Worm (Caenorhabditis elegans): Measurements from ENCODE around the gene coa-1.

coa-1 gene

ce11 chrIV:210591-210990 is 5.5 kb downstream of the coa-1 start:
- TF ChIP-seq fkh-10 (GFP tag; optimal IDR thresholded peaks at IDR 0.05) (no peak), syd-9 (tag; optimal IDR thresholded peaks at IDR 0.05) (peak; percentile 3), pros-1 (tag; optimal IDR thresholded peaks at IDR 0.05) (no peak), nfya-1 (tag; optimal IDR thresholded peaks at IDR 0.05) (peak; percentile 46), elt-2 (tag; optimal IDR thresholded peaks at IDR 0.05) (peak; percentile 67), unc-42 (tag; optimal IDR thresholded peaks at IDR 0.05) (peak; percentile 44), ceh-31 (tag; optimal IDR thresholded peaks at IDR 0.05) (peak; percentile 33), tbx-2 (tag; optimal IDR thresholded peaks at IDR 0.05) (peak; percentile 62), unc-55 (GFP tag; optimal IDR thresholded peaks at IDR 0.05) (peak; percentile 66)

DNA sequence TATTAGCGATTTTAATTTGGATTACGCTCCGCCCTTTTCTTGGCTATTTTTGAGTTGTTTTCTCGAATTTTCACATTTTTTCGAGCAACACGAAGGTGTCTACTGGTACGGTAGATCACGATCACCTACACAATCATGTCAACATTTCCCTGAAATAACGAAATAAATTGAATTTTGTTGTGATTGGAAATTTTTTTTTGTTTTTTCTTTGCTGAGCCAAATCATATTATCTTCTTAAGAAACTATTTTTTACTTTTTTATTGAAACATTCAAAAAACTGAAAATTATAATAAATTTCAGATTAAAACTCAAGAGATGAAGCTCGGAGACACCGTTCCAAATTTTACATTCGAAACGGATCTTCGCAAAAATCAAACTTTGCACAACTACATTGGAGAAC is 13.2 kb downstream of the coa-1 start, which contains the start of gene prdx-6:
Gene prdx-6 (plus strand): TSS at position 301 of the 400 bp plus-strand sequence.
- no peak for TF ChIP-seq tbx-2 (tag; optimal IDR thresholded peaks at IDR 0.05)
- no peak for TF ChIP-seq hlh-6 (tag; optimal IDR thresholded peaks at IDR 0.05)
- no peak for TF ChIP-seq C08G9.2 (tag; optimal IDR thresholded peaks at IDR 0.05)
- no peak for TF ChIP-seq dve-1 (tag; optimal IDR thresholded peaks at IDR 0.05)
- TF ChIP-seq pha-2 (tag; optimal IDR thresholded peaks at IDR 0.05) = no peak
- no peak for TF ChIP-seq odd-2 (tag; optimal IDR thresholded peaks at IDR 0.05)
- TF ChIP-seq pha-4 (tag; optimal IDR thresholded peaks at IDR 0.05) = no peak
- TF ChIP-seq tbx-7 (tag; optimal IDR thresholded peaks at IDR 0.05) = no peak
- TF ChIP-seq ceh-2 (tag; optimal IDR thresholded peaks at IDR 0.05) = no peak
- no peak for TF ChIP-seq ceh-19 (GFP tag; optimal IDR thresholded peaks at IDR 0.05)

ce11 chrIV:231673-232072 is 26.6 kb downstream of the coa-1 start, which contains the start of gene gtf-2H1:
TSS of gene gtf-2H1 (minus strand) at chrIV:231773.
- TF ChIP-seq ceh-18 (tag; optimal IDR thresholded peaks at IDR 0.05) (no peak), sox-4 (tag; optimal IDR thresholded peaks at IDR 0.05) (no peak), madf-2 (tag; optimal IDR thresholded peaks at IDR 0.05) (no peak)

ce11 chrIV:236138-236537 is 31.0 kb downstream of the coa-1 start:
- TF ChIP-seq lin-11 (tag; optimal IDR thresholded peaks at IDR 0.05) = no peak
- TF ChIP-seq ceh-14 (tag; optimal IDR thresholded peaks at IDR 0.05) = no peak

DNA sequence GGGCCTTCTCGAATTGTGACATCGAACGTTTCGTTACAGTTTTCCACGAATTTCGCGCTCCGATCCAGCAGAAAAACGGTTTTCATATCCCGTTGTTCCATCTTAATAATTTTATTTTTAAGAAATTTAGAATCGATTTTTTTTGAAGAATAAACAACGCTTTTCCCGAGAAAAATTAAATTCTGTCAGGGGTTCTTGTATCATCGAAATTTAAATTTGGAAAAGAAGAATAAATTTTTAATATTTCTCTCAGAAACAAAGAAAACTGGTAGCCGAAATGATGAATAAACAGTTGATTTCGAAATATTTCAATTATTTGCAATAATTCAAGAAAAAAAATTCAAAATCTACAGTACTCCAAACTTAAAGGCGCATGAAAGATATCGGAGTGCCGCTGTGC is 32.3 kb downstream of the coa-1 start, which contains the start of gene ints-13:
Gene ints-13 (minus strand): TSS at position 101 of the 400 bp plus-strand sequence.
- TF ChIP-seq ceh-48 (tag; optimal IDR thresholded peaks at IDR 0.05) = no peak
- no peak for TF ChIP-seq dmd-4 (tag; optimal IDR thresholded peaks at IDR 0.05; ENCODE audit: borderline replicate concordance)
- TF ChIP-seq che-1 (tag; optimal IDR thresholded peaks at IDR 0.05) = no peak
- TF ChIP-seq sox-2 (GFP tag; IDR thresholded peaks at IDR 0.05) = no peak
- no peak for TF ChIP-seq nhr-232 (tag; optimal IDR thresholded peaks at IDR 0.05)
- TF ChIP-seq ceh-30 (tag; optimal IDR thresholded peaks at IDR 0.05) = no peak
- no peak for TF ChIP-seq hlh-13 (GFP tag; optimal IDR thresholded peaks at IDR 0.05)
- TF ChIP-seq ceh-34 (tag; optimal IDR thresholded peaks at IDR 0.05) = no peak
- TF ChIP-seq Y22D7AL.16 (tag; optimal IDR thresholded peaks at IDR 0.05) = no peak
- no peak for TF ChIP-seq F13H6.1 (tag; optimal IDR thresholded peaks at IDR 0.05)
- TF ChIP-seq K02D7.2 (tag; optimal IDR thresholded peaks at IDR 0.05) = no peak
- TF ChIP-seq ceh-2 (tag; optimal IDR thresholded peaks at IDR 0.05) = no peak
- TF ChIP-seq sox-4 (tag; optimal IDR thresholded peaks at IDR 0.05) = no peak
- TF ChIP-seq ceh-6 (GFP tag; optimal IDR thresholded peaks at IDR 0.05) = no peak
- no peak for TF ChIP-seq unc-42 (tag; optimal IDR thresholded peaks at IDR 0.05)
- TF ChIP-seq ama-1 (optimal IDR thresholded peaks at IDR 0.05) = no peak
- TF ChIP-seq ets-4 (tag; optimal IDR thresholded peaks at IDR 0.05) = no peak
- no peak for TF ChIP-seq ceh-31 (tag; optimal IDR thresholded peaks at IDR 0.05)
- TF ChIP-seq syd-9 (tag; optimal IDR thresholded peaks at IDR 0.05) = no peak
- no peak for TF ChIP-seq dve-1 (tag; optimal IDR thresholded peaks at IDR 0.05)

Measured in whole organism, late embryonic.